Worm (Caenorhabditis elegans): Measurements from ENCODE around the gene vps-26.

DNA sequence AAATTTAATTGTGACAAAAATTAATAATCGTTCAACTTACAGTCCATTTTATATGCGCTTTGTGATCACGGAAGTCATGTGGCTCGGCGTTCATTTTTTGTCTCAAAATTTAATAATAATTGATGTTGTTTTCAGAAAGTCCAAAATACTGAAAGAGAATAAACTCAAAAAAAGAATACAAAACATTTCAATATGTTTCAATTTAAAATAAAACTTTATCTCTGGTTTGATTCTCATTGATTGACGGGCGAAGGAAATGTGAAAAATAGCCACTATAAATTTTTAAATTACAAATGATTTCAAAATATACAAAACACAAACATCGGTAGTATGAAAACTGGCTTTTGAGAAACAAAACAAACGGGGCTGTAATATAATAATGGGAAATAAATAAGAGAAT, 2.4 kb downstream of the vps-26 start, which contains the start of gene T20D3.6:
- TF ChIP-seq nhr-76 (tag; optimal IDR thresholded peaks at IDR 0.05) (no peak), elt-1 (tag; optimal IDR thresholded peaks at IDR 0.05; ENCODE audit: borderline replicate concordance, insufficient read depth) (no peak), snpc-4 (tag; optimal IDR thresholded peaks at IDR 0.05) (no peak), elt-3 (tag; optimal IDR thresholded peaks at IDR 0.05) (no peak), lin-13 (tag; optimal IDR thresholded peaks at IDR 0.05) (no peak), zip-8 (tag; optimal IDR thresholded peaks at IDR 0.05) (no peak), pha-4 (tag; optimal IDR thresholded peaks at IDR 0.05) (no peak), unc-62 (GFP tag; optimal IDR thresholded peaks at IDR 0.05) (no peak), ces-1 (GFP tag; optimal IDR thresholded peaks at IDR 0.05) (no peak)

Measured in whole organism, mixed stage, embryonic.